Fruit fly (Drosophila melanogaster): ENCODE data around the gene Argk2.
A peak's percentile ranks its signal among the peaks of the same experiment; 100 is the strongest.

Gene Argk2

dm6 chr3L:9023627-9024026 is 23.6 kb upstream of the Argk2 start (continued):
- TF ChIP-seq ab (GFP tag; optimal IDR thresholded peaks at IDR 0.05) (peak; percentile 28), CG13775 (GFP tag; optimal IDR thresholded peaks at IDR 0.05) (peak; percentile 77), Trl (optimal IDR thresholded peaks at IDR 0.05) (no peak), Trl (GFP tag; optimal IDR thresholded peaks at IDR 0.05) (peak; percentile 56), CG34376 (GFP tag; optimal IDR thresholded peaks at IDR 0.05) (no peak), Elba2 (GFP tag; optimal IDR thresholded peaks at IDR 0.05) (peak; percentile 71), caup (GFP tag; optimal IDR thresholded peaks at IDR 0.05; ENCODE audit: severe bottlenecking) (peak; percentile 39), ssp (GFP tag; IDR thresholded peaks at IDR 0.05) (peak; percentile 34; the same call in 1 of the 2 replicates), Ptx1 (GFP tag; IDR thresholded peaks at IDR 0.05) (peak; percentile 42; the same call in 1 of the 2 replicates), CG1233 (GFP tag; optimal IDR thresholded peaks at IDR 0.05) (peak; percentile 55), CG9215 (GFP tag; IDR thresholded peaks at IDR 0.05) (peak; percentile 27; the same call in 1 of the 2 replicates), CG2678 (tag; optimal IDR thresholded peaks at IDR 0.05) (peak; percentile 71), grau (tag; optimal IDR thresholded peaks at IDR 0.05) (peak; percentile 70), CG31224 (GFP tag; IDR thresholded peaks at IDR 0.05) (peak; percentile 43), CG6254 (GFP tag; optimal IDR thresholded peaks at IDR 0.05) (peak; percentile 61), slp2 (GFP tag; optimal IDR thresholded peaks at IDR 0.05) (peak; percentile 33), Fer3 (tag; optimal IDR thresholded peaks at IDR 0.05) (peak; percentile 15), crc (GFP tag; optimal IDR thresholded peaks at IDR 0.05) (peak; percentile 15), CG2116 (GFP tag; optimal IDR thresholded peaks at IDR 0.05) (peak; percentile 17), B-H2 (GFP tag; optimal IDR thresholded peaks at IDR 0.05) (no peak), Max (GFP tag; optimal IDR thresholded peaks at IDR 0.05) (peak; percentile 55), CG30431 (GFP tag; optimal IDR thresholded peaks at IDR 0.05) (peak; percentile 77), CG10543 (GFP tag; optimal IDR thresholded peaks at IDR 0.05) (peak; percentile 6), CG15696 (tag; optimal IDR thresholded peaks at IDR 0.05) (peak; percentile 94), Hr51 (GFP tag; optimal IDR thresholded peaks at IDR 0.05) (peak; percentile 18 to 65), NFAT (GFP tag; IDR thresholded peaks at IDR 0.05) (no peak), CG15601 (tag; optimal IDR thresholded peaks at IDR 0.05) (peak; percentile 49), lola (GFP tag; optimal IDR thresholded peaks at IDR 0.05) (peak in 1 of 3 experiments; percentile 87), CG6813 (GFP tag; optimal IDR thresholded peaks at IDR 0.05) (peak; percentile 24), gt (GFP tag; IDR thresholded peaks at IDR 0.05) (no peak), Nf-YA (GFP tag; IDR thresholded peaks at IDR 0.05) (0 out of 2 replicates have a peak, but pooled peaks have one; percentile 10), CG9932 (GFP tag; IDR thresholded peaks at IDR 0.05) (no peak), sqz (GFP tag; optimal IDR thresholded peaks at IDR 0.05) (peak; percentile 11), Atf3 (GFP tag; optimal IDR thresholded peaks at IDR 0.05) (peak; percentile 72), CG30020 (tag; optimal IDR thresholded peaks at IDR 0.05) (no peak), zf30C (GFP tag; optimal IDR thresholded peaks at IDR 0.05) (peak; percentile 90), CG1602 (GFP tag; optimal IDR thresholded peaks at IDR 0.05) (peak; percentile 74), Deaf1 (tag; optimal IDR thresholded peaks at IDR 0.05) (peak; percentile 45), tll (GFP tag; optimal IDR thresholded peaks at IDR 0.05) (peak in 1 of 2 experiments; percentile 77), CG4617 (GFP tag; optimal IDR thresholded peaks at IDR 0.05; ENCODE audit: borderline replicate concordance) (no peak), maf-S (GFP tag; optimal IDR thresholded peaks at IDR 0.05) (peak; percentile 22), CG4404 (GFP tag; IDR thresholded peaks at IDR 0.05) (peak; percentile 88), CG2129 (GFP tag; IDR thresholded peaks at IDR 0.05; ENCODE audit: partially characterized antibody) (no peak), seq (GFP tag; IDR thresholded peaks at IDR 0.05) (no peak), CG11504 (tag; optimal IDR thresholded peaks at IDR 0.05) (peak; percentile 69), nerfin-2 (GFP tag; IDR thresholded peaks at IDR 0.05; ENCODE audit: partially characterized antibody) (no peak), Mad (GFP tag; optimal IDR thresholded peaks at IDR 0.05) (peak; percentile 58), ERR (GFP tag; optimal IDR thresholded peaks at IDR 0.05) (no peak), Mrtf (GFP tag; IDR thresholded peaks at IDR 0.05) (0 out of 3 replicates have a peak, but pooled peaks have one; percentile 7), sob (GFP tag; IDR thresholded peaks at IDR 0.05) (peak; percentile 49; the same call in 1 of the 2 replicates)
